Worm (Caenorhabditis elegans): ENCODE data around the gene sek-1.

The sek-1 gene

DNA sequence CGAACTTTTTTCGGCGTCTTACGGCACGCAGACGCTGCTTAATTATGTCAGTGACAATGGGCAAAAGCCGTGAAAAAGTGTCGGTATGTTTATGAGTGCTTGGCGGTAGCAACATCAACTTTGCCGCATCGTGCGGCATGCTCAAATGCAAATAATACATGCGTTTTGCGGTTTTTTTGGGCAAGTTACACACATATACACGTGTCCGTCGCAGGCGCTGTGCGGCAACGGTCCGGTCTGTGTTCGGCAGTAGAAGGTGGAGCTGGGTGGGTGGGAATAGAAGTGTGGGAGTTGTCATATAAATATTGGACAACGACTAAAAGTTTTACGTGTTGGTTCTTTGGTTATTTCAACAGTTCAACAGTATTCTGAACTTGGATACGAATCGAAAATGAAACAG is 25.7 kb downstream of the sek-1 start, which contains the start of gene idpp-11:
Gene idpp-11 (plus strand): TSS at position 301 of the 400 bp plus-strand sequence.
- TF ChIP-seq somi-1 (GFP tag; optimal IDR thresholded peaks at IDR 0.05), result no peak
- TF ChIP-seq repo-1 (tag; optimal IDR thresholded peaks at IDR 0.05), result no peak
- no peak for TF ChIP-seq attf-3 (GFP tag; conservative IDR thresholded peaks at IDR 0.05)
- TF ChIP-seq F57A8.1 (GFP tag; optimal IDR thresholded peaks at IDR 0.05), result no peak
- TF ChIP-seq tbp1 (GFP tag; optimal IDR thresholded peaks at IDR 0.05), result no peak
- no peak for TF ChIP-seq aptf-3 (GFP tag; IDR thresholded peaks at IDR 0.05)

DNA sequence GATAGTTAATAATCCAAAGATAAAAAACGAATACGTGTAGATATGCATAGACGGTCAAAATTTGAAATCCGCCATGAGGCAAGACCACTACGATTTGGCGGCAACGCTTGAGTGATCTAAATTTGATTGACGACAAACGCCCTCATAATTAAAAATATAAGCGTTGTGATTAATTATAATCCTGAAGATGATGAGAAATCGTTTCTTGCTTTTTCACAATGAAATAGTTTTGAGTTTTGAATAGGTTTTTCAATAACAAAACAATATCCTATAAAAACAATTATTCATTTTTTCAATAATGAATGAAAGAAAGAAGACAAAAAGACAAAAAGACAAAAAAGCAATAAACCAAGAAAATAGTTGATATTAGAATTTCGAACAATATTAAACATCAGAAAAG is 30.9 kb downstream of the sek-1 start, which contains the start of gene C54D2.6:
Gene C54D2.6 (minus strand): TSS at position 101 of the 400 bp plus-strand sequence.
- TF ChIP-seq lin-40 (tag; optimal IDR thresholded peaks at IDR 0.05) (no peak), athp-1 (tag; optimal IDR thresholded peaks at IDR 0.05) (no peak), dpl-1 (GFP tag; optimal IDR thresholded peaks at IDR 0.05) (no peak), ama-1 (optimal IDR thresholded peaks at IDR 0.05) (no peak), ama-1 (GFP tag; optimal IDR thresholded peaks at IDR 0.05) (no peak), ceh-27 (GFP tag; optimal IDR thresholded peaks at IDR 0.05) (no peak), B0261.1 (tag; optimal IDR thresholded peaks at IDR 0.05) (no peak), K11D2.4 (GFP tag; IDR thresholded peaks at IDR 0.05) (no peak), ets-4 (GFP tag; optimal IDR thresholded peaks at IDR 0.05) (no peak), pha-4 (tag; optimal IDR thresholded peaks at IDR 0.05) (no peak), ztf-25 (GFP tag; IDR thresholded peaks at IDR 0.05) (no peak), C17E4.6 (GFP tag; IDR thresholded peaks at IDR 0.05) (no peak), ceh-100 (GFP tag; IDR thresholded peaks at IDR 0.05) (no peak), nhr-120 (GFP tag; IDR thresholded peaks at IDR 0.05) (no peak), nhr-179 (tag; optimal IDR thresholded peaks at IDR 0.05) (no peak), egrh-3 (GFP tag; IDR thresholded peaks at IDR 0.05) (no peak), somi-1 (GFP tag; optimal IDR thresholded peaks at IDR 0.05) (no peak), hsf-1 (GFP tag; IDR thresholded peaks at IDR 0.05) (no peak)

DNA sequence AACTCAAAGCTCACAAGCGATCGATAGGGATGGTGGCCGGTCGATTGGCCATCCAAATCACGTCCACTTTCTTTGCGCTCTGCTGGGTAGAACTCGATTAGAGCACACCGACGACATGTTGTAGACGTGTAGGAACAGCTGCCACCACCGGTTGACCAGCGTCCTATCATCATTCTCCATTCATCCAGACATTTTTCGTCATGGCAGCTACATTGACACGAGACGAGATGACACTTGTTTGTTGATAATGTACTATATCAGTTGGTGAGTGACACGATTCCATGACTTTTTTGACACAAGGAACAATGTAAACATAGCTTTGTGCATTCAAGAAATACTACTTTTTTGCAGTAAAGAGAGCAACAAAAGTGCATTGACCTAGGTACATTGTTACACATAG is 50.0 kb downstream of the sek-1 start:
- TF ChIP-seq cebp-2 (GFP tag; IDR thresholded peaks at IDR 0.05) (no peak), nhr-80 (tag; optimal IDR thresholded peaks at IDR 0.05) (peak; percentile 34)

DNA sequence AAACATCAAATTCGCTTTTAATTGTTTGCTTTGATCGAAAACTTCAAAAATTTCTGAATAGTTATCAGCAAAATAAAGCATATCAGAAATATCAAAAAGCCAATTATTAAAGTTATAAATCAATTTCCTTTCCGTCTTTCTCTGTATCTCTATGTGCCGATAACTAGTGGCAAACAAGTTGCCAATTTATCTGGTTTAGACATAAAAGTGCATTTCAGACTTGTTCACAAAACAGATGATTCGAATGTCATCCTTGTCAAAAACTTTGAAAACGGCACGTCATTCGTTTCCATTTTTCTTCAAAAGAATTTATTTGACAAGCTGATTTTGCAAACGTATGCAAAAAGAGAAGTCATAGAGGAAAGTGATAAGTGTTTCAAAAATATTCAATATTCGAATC is 50.8 kb downstream of the sek-1 start:
- TF ChIP-seq ztf-18 (tag; optimal IDR thresholded peaks at IDR 0.05), result no peak
- no peak for TF ChIP-seq C17E4.6 (GFP tag; IDR thresholded peaks at IDR 0.05)
